Fruit fly (Drosophila melanogaster) whole organism, embryonic: ENCODE data around the gene CG17598.

ENCODE experiments used
- Abd-B ChIP-seq: fragments of 200-800 bp; sonication (Bioruptor generic); optimal IDR thresholded peaks from 2 replicates; lab custom pipeline; 2018; ENCODE audit warnings: missing biosample characterization, mild to moderate bottlenecking, missing genetic modification characterization, moderate library complexity
- Adf1 ChIP-seq: fragments of 200-800 bp; sonication (Bioruptor generic); IDR thresholded peaks from 2 replicates; pipeline ENCODE4 v1.3.6; 2022; ENCODE audit warnings: missing biosample characterization, missing genetic modification characterization
- CG10274 ChIP-seq: fragments of 200-800 bp; sonication (Bioruptor generic); optimal IDR thresholded peaks from 3 replicates; lab custom pipeline; 2017; ENCODE audit warnings: missing biosample characterization, mild to moderate bottlenecking, missing genetic modification characterization
- CG11723 ChIP-seq: fragments of 200-800 bp; sonication (Bioruptor generic); optimal IDR thresholded peaks from 2 replicates; lab custom pipeline; 2017; ENCODE audit warnings: missing biosample characterization, mild to moderate bottlenecking, missing genetic modification characterization
- CG12219 ChIP-seq: fragments of 200-800 bp; sonication (Bioruptor generic); optimal IDR thresholded peaks from 3 replicates; lab custom pipeline; 2018; ENCODE audit warnings: missing biosample characterization, mild to moderate bottlenecking, missing genetic modification characterization
- CG13287 ChIP-seq: fragments of 200-800 bp; sonication (Bioruptor generic); IDR thresholded peaks from 2 replicates; pipeline ENCODE4 v1.3.6; 2022; ENCODE audit warnings: missing biosample characterization, missing genetic modification characterization; ENCODE audit not compliant: partially characterized antibody
- CG15479 ChIP-seq: fragments of 200-800 bp; sonication (Bioruptor generic); optimal IDR thresholded peaks from 3 replicates; lab custom pipeline; 2019; ENCODE audit warnings: missing biosample characterization, mild to moderate bottlenecking, missing genetic modification characterization, moderate library complexity
- CG15514 ChIP-seq: fragments of 200-800 bp; sonication (Bioruptor generic); optimal IDR thresholded peaks from 3 replicates; lab custom pipeline; 2017; ENCODE audit warnings: missing biosample characterization, missing genetic modification characterization, mild to moderate bottlenecking, moderate library complexity, missing genetic modification reagents
- CG17361 ChIP-seq: fragments of 200-800 bp; sonication (Bioruptor generic); IDR thresholded peaks from 3 replicates; pipeline ENCODE4 v1.3.6; 2022; ENCODE audit warnings: missing biosample characterization, missing genetic modification characterization
- CG18599 ChIP-seq: fragments of 200-800 bp; sonication (Bioruptor generic); optimal IDR thresholded peaks from 3 replicates; lab custom pipeline; 2017; ENCODE audit warnings: missing biosample characterization, missing genetic modification characterization, mild to moderate bottlenecking, moderate library complexity, missing genetic modification reagents
- CG2116 ChIP-seq: fragments of 200-800 bp; sonication (Bioruptor generic); optimal IDR thresholded peaks from 3 replicates; lab custom pipeline; 2018; ENCODE audit warnings: missing biosample characterization, mild to moderate bottlenecking, missing genetic modification characterization
- CG2875 ChIP-seq: fragments of 200-800 bp; sonication (Bioruptor generic); optimal IDR thresholded peaks from 2 replicates; lab custom pipeline; 2017; ENCODE audit warnings: missing biosample characterization, mild to moderate bottlenecking, missing genetic modification characterization, missing genetic modification reagents
- CG30403 ChIP-seq: fragments of 200-800 bp; sonication (Bioruptor generic); optimal IDR thresholded peaks from 3 replicates; lab custom pipeline; 2016; ENCODE audit warnings: missing biosample characterization, missing genetic modification characterization
- CG3065 ChIP-seq: fragments of 200-800 bp; sonication (Bioruptor generic); optimal IDR thresholded peaks from 2 replicates; lab custom pipeline; 2016; ENCODE audit warnings: missing biosample characterization, missing genetic modification characterization
- CG31224 ChIP-seq: fragments of 200-800 bp; sonication (Bioruptor generic); IDR thresholded peaks from 2 replicates; pipeline ENCODE4 v1.3.6; 2022; ENCODE audit warnings: missing biosample characterization, missing genetic modification characterization
- CG4854 ChIP-seq: fragments of 200-800 bp; sonication (Bioruptor generic); optimal IDR thresholded peaks from 2 replicates; lab custom pipeline; 2016; ENCODE audit warnings: missing biosample characterization, missing genetic modification characterization, inconsistent platforms
- CG7357 ChIP-seq: fragments of 200-800 bp; sonication (Bioruptor generic); IDR thresholded peaks from 3 replicates; pipeline ENCODE4 v1.3.6; 2022; ENCODE audit warnings: missing biosample characterization, missing genetic modification characterization
- CG7372 ChIP-seq: fragments of 200-800 bp; sonication (Bioruptor generic); IDR thresholded peaks from 2 replicates; pipeline ENCODE4 v1.3.6; 2022; ENCODE audit warnings: missing biosample characterization, missing genetic modification characterization
- CG7556 ChIP-seq: fragments of 200-800 bp; sonication (Bioruptor generic); optimal IDR thresholded peaks from 2 replicates; lab custom pipeline; 2017; ENCODE audit warnings: missing biosample characterization, mild to moderate bottlenecking, missing genetic modification characterization
- CG9437 ChIP-seq: fragments of 200-800 bp; sonication (Bioruptor generic); optimal IDR thresholded peaks from 2 replicates; lab custom pipeline; 2018; ENCODE audit warnings: missing biosample characterization, mild to moderate bottlenecking, missing genetic modification characterization
- CG9797 ChIP-seq: fragments of 200-800 bp; sonication (Bioruptor generic); optimal IDR thresholded peaks from 3 replicates; lab custom pipeline; 2018; ENCODE audit warnings: missing biosample characterization, mild to moderate bottlenecking, missing genetic modification characterization
- Chrac-16 ChIP-seq: fragments of 200-800 bp; sonication (Bioruptor generic); optimal IDR thresholded peaks from 3 replicates; lab custom pipeline; 2016; ENCODE audit warnings: missing biosample characterization, missing genetic modification characterization
- Ets97D ChIP-seq: fragments of 200-800 bp; sonication (Bioruptor generic); optimal IDR thresholded peaks from 3 replicates; lab custom pipeline; 2016; ENCODE audit warnings: missing biosample characterization, missing genetic modification characterization
- Hr78 ChIP-seq, 2 experiments: fragments of 200-800 bp in 1 of 2; fragments of >200 bp in 1 of 2; sonication (Bioruptor generic) in 1 of 2; optimal IDR thresholded peaks; 2 replicates each; lab custom pipeline; 2017 to 2019; ENCODE audit warnings: missing biosample characterization in 2 of 2, missing genetic modification characterization in 2 of 2, mild to moderate bottlenecking in 1 of 2, moderate library complexity in 1 of 2
- Lhr ChIP-seq: fragments of 200-800 bp; sonication (Bioruptor generic); optimal IDR thresholded peaks from 3 replicates; lab custom pipeline; 2017; ENCODE audit warnings: mild to moderate bottlenecking, missing biosample characterization, missing genetic modification reagents, missing genetic modification characterization
- Ptx1 ChIP-seq: fragments of 200-800 bp; sonication (Bioruptor generic); IDR thresholded peaks from 2 replicates; pipeline ENCODE4 v1.3.6; 2022; ENCODE audit warnings: missing biosample characterization, missing genetic modification characterization
- Trl ChIP-seq, 3 experiments: fragments of >200 bp in 2 of 3; fragments of 200-800 bp in 1 of 3; sonication (Bioruptor generic) in 1 of 3; optimal IDR thresholded peaks; 2 replicates in 1 of 3; 3 replicates in 2 of 3; lab custom pipeline; 2016 to 2017; ENCODE audit warnings: missing biosample characterization in 1 of 3, missing genetic modification characterization in 1 of 3
- bcd ChIP-seq: fragments of 200-800 bp; sonication (Bioruptor generic); optimal IDR thresholded peaks from 2 replicates; lab custom pipeline; 2017; ENCODE audit warnings: missing biosample characterization, mild to moderate bottlenecking, missing genetic modification characterization
- br ChIP-seq: fragments of >200 bp; optimal IDR thresholded peaks from 2 replicates; lab custom pipeline; 2017
- corto ChIP-seq: fragments of 200-800 bp; sonication (Bioruptor generic); optimal IDR thresholded peaks from 2 replicates; lab custom pipeline; 2016; ENCODE audit warnings: missing biosample characterization, mild to moderate bottlenecking, missing genetic modification characterization, moderate library complexity
- eve ChIP-seq, 2 experiments: fragments of >200 bp; optimal IDR thresholded peaks; 2 replicates each; lab custom pipeline; 2017; ENCODE audit warnings: missing biosample characterization in 2 of 2, missing genetic modification characterization in 2 of 2
- ewg ChIP-seq: fragments of 200-800 bp; sonication (Bioruptor generic); optimal IDR thresholded peaks from 3 replicates; lab custom pipeline; 2017; ENCODE audit warnings: mild to moderate bottlenecking, missing biosample characterization, missing genetic modification reagents, missing genetic modification characterization
- fd64A ChIP-seq: fragments of 200-800 bp; sonication (Bioruptor generic); optimal IDR thresholded peaks from 3 replicates; lab custom pipeline; 2018; ENCODE audit warnings: missing biosample characterization, mild to moderate bottlenecking, missing genetic modification characterization
- gcm ChIP-seq: fragments of 200-800 bp; sonication (Bioruptor generic); optimal IDR thresholded peaks from 2 replicates; lab custom pipeline; 2019; ENCODE audit warnings: missing biosample characterization, mild to moderate bottlenecking, missing genetic modification characterization, moderate library complexity
- grn ChIP-seq: fragments of 200-800 bp; sonication (Bioruptor generic); optimal IDR thresholded peaks from 3 replicates; lab custom pipeline; 2017; ENCODE audit warnings: missing biosample characterization, missing genetic modification characterization
- ind ChIP-seq: fragments of 200-800 bp; sonication (Bioruptor generic); optimal IDR thresholded peaks from 3 replicates; lab custom pipeline; 2016; ENCODE audit warnings: missing biosample characterization, missing genetic modification characterization
- mirr ChIP-seq: fragments of 200-800 bp; sonication (Bioruptor generic); optimal IDR thresholded peaks from 3 replicates; lab custom pipeline; 2018; ENCODE audit warnings: missing biosample characterization, mild to moderate bottlenecking, missing genetic modification characterization
- nmo ChIP-seq: fragments of 200-800 bp; sonication (Bioruptor generic); optimal IDR thresholded peaks from 2 replicates; lab custom pipeline; 2018; ENCODE audit warnings: missing biosample characterization, mild to moderate bottlenecking, missing genetic modification characterization, moderate library complexity
- pnt ChIP-seq: fragments of 200-800 bp; sonication (Bioruptor generic); optimal IDR thresholded peaks from 3 replicates; lab custom pipeline; 2016; ENCODE audit warnings: missing biosample characterization, missing genetic modification characterization
- salm ChIP-seq: fragments of 200-800 bp; sonication (Bioruptor generic); optimal IDR thresholded peaks from 2 replicates; lab custom pipeline; 2018; ENCODE audit warnings: missing biosample characterization, mild to moderate bottlenecking, missing genetic modification characterization
- sens ChIP-seq: fragments of 200-800 bp; sonication (Bioruptor generic); peaks from one replicate; lab custom pipeline; 2016; ENCODE audit warnings: missing biosample characterization, missing genetic modification characterization
- sim ChIP-seq: fragments of 200-800 bp; sonication (Bioruptor generic); IDR thresholded peaks from 2 replicates; pipeline ENCODE4 v1.3.6; 2022; ENCODE audit warnings: missing biosample characterization, missing genetic modification characterization
- tgo ChIP-seq: fragments of 200-800 bp; sonication (Bioruptor generic); IDR thresholded peaks from 3 replicates; pipeline ENCODE4 v1.3.6; 2022; ENCODE audit warnings: missing biosample characterization, missing genetic modification characterization
- tio ChIP-seq: fragments of 200-800 bp; sonication (Bioruptor generic); optimal IDR thresholded peaks from 2 replicates; lab custom pipeline; 2017; ENCODE audit warnings: missing biosample characterization, missing genetic modification characterization, inconsistent platforms
- tna ChIP-seq: fragments of 200-800 bp; sonication (Bioruptor generic); IDR thresholded peaks from 2 replicates; pipeline ENCODE4 v1.3.6; 2022; ENCODE audit warnings: missing biosample characterization, missing genetic modification characterization; ENCODE audit not compliant: partially characterized antibody
- tx ChIP-seq: fragments of 200-800 bp; sonication (Bioruptor generic); optimal IDR thresholded peaks from 2 replicates; lab custom pipeline; 2016; ENCODE audit warnings: missing biosample characterization, missing genetic modification characterization
- yki ChIP-seq: fragments of >200 bp; optimal IDR thresholded peaks from 3 replicates; lab custom pipeline; 2018
- zf30C ChIP-seq: fragments of 200-800 bp; sonication (Bioruptor generic); optimal IDR thresholded peaks from 3 replicates; lab custom pipeline; 2018; ENCODE audit warnings: missing biosample characterization, mild to moderate bottlenecking, missing genetic modification characterization
- zfh1 ChIP-seq: fragments of 200-800 bp; sonication (Bioruptor generic); IDR thresholded peaks from 3 replicates; pipeline ENCODE4 v1.3.6; 2022; ENCODE audit warnings: missing biosample characterization, missing genetic modification characterization

CG17598 gene

dm6 chrX:22491028-22491769, 49.0 kb downstream of the CG17598 start (continued):
- peak; percentile 21; the same call in 1 of the 2 replicates for TF ChIP-seq CG13287
- peak; percentile 16 for TF ChIP-seq ewg (GFP tag; lab: Kevin White, UChicago)
- peak; percentile 49 for TF ChIP-seq Ptx1
- no peak; the same call in 1 of the 2 replicates for TF ChIP-seq Adf1 (GFP tag; lab: Robert Waterston, UW)
- no peak for TF ChIP-seq br
- no peak for TF ChIP-seq tna
- peak; percentile 76 for TF ChIP-seq CG30403 (GFP tag; lab: Kevin White, UChicago)
- peak; percentile 13 for TF ChIP-seq pnt
- peak; percentile 51 for TF ChIP-seq Abd-B (GFP tag; lab: Kevin White, UChicago)
- peak; percentile 48 for TF ChIP-seq CG31224 (GFP tag; lab: Robert Waterston, UW)
- no peak for TF ChIP-seq CG7357 (GFP tag; lab: Robert Waterston, UW)
- peak; percentile 18 for TF ChIP-seq grn (GFP tag; lab: Kevin White, UChicago)
- peak; percentile 42 for TF ChIP-seq CG10274 (GFP tag; lab: Kevin White, UChicago)
- no peak for TF ChIP-seq sim (GFP tag; lab: Robert Waterston, UW)
- peak; percentile 56 for TF ChIP-seq CG18599 (GFP tag; lab: Kevin White, UChicago)
- peak; percentile 19 for TF ChIP-seq corto (GFP tag; lab: Kevin White, UChicago)
- TF ChIP-seq CG15479 (GFP tag; lab: Kevin White, UChicago) = no peak
- TF ChIP-seq gcm (GFP tag; lab: Kevin White, UChicago) = no peak
- peak; percentile 82 for TF ChIP-seq tio
- peak; percentile 2 for TF ChIP-seq CG15514
- no peak for TF ChIP-seq zfh1 (GFP tag; lab: Robert Waterston, UW)
- peak; percentile 50 for TF ChIP-seq tgo (GFP tag; lab: Robert Waterston, UW)
- peak; percentile 12 to 32 for TF ChIP-seq Trl (optimal IDR thresholded peaks at IDR 0.05; lab: Kevin White, UChicago)
- no peak for TF ChIP-seq Trl (GFP tag; optimal IDR thresholded peaks at IDR 0.05; lab: Kevin White, UChicago)
- peak; percentile 83 for TF ChIP-seq CG9437
- TF ChIP-seq CG2875 = peak; percentile 17
- TF ChIP-seq CG3065 (GFP tag; lab: Kevin White, UChicago) = no peak
- TF ChIP-seq zf30C (GFP tag; lab: Kevin White, UChicago) = peak; percentile 53
- TF ChIP-seq bcd (GFP tag; lab: Kevin White, UChicago) = peak; percentile 68
- TF ChIP-seq ind (GFP tag; lab: Kevin White, UChicago) = peak; percentile 59
- peak; percentile 23 for TF ChIP-seq Chrac-16 (GFP tag; lab: Kevin White, UChicago)
- no peak for TF ChIP-seq fd64A (GFP tag; lab: Kevin White, UChicago)
- TF ChIP-seq CG2116 = peak; percentile 30
- TF ChIP-seq CG4854 (GFP tag; lab: Kevin White, UChicago) = no peak
- TF ChIP-seq Hr78 (GFP tag; optimal IDR thresholded peaks at IDR 0.05; lab: Kevin White, UChicago) = peak in 1 of 2 experiments; percentile 30
- TF ChIP-seq nmo = peak; percentile 85
- no peak for TF ChIP-seq Ets97D
- TF ChIP-seq eve (GFP tag; optimal IDR thresholded peaks at IDR 0.05; lab: Kevin White, UChicago) = peak in 1 of 2 experiments; percentile 7
- TF ChIP-seq salm (tag; lab: Kevin White, UChicago) = no peak
- TF ChIP-seq CG11723 (GFP tag; lab: Kevin White, UChicago) = peak; percentile 26
- TF ChIP-seq Lhr (GFP tag; lab: Kevin White, UChicago) = no peak
- TF ChIP-seq sens (GFP tag; lab: Kevin White, UChicago) = peak; percentile 62
- peak; percentile 79 for TF ChIP-seq CG17361 (GFP tag; lab: Robert Waterston, UW)
- TF ChIP-seq tx (GFP tag; lab: Kevin White, UChicago) = peak; percentile 7
- TF ChIP-seq yki (lab: Kevin White, UChicago) = no peak
- no peak for TF ChIP-seq CG12219 (GFP tag; lab: Kevin White, UChicago)
- peak; percentile 33 for TF ChIP-seq mirr (GFP tag; lab: Kevin White, UChicago)
- TF ChIP-seq CG9797 (GFP tag; lab: Kevin White, UChicago) = no peak
- no peak for TF ChIP-seq CG7372 (GFP tag; lab: Robert Waterston, UW)
- peak; percentile 89 for TF ChIP-seq CG7556
